Worm (Caenorhabditis elegans): ENCODE results near the gene C02F12.5.

C02F12.5 gene

DNA sequence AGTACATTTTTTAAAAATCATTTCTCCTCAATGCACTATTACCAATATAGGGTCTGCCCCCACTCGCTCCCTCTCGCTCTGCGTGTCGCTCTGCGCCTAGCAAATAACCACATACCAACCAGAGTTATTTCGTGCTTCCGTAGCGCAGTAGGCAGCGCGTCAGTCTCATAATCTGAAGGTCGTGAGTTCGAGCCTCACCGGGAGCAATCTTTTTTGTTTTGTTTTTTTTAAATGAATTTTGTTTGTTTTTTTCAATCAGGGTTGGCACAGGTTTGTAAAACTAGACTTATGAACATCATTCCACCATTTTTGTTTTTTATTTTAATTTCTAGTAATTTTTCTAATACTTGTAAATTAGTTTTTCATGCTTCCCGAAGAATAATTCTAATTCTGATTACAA lies 25.7 kb upstream of the C02F12.5 start (continued):
- TF ChIP-seq hif-1 (tag; optimal IDR thresholded peaks at IDR 0.05) (peak in 1 of 2 experiments; percentile 62), mep-1 (tag; optimal IDR thresholded peaks at IDR 0.05) (peak; percentile 79), madf-9 (GFP tag; conservative IDR thresholded peaks at IDR 0.05) (peak; percentile 85), hlh-30 (tag; optimal IDR thresholded peaks at IDR 0.05; ENCODE audit: insufficient read depth) (peak; percentile 66), ceh-62 (tag; optimal IDR thresholded peaks at IDR 0.05) (no peak), rbr-2 (tag; optimal IDR thresholded peaks at IDR 0.05) (peak; percentile 73), zfp-2 (tag; optimal IDR thresholded peaks at IDR 0.05) (peak; percentile 20), zag-1 (tag; optimal IDR thresholded peaks at IDR 0.05) (no peak), nhr-10 (tag; optimal IDR thresholded peaks at IDR 0.05) (no peak), nhr-237 (tag; optimal IDR thresholded peaks at IDR 0.05) (no peak), snpc-1.2 (GFP tag; IDR thresholded peaks at IDR 0.05) (peak; percentile 94), ZK546.5 (tag; optimal IDR thresholded peaks at IDR 0.05) (no peak), cey-2 (tag; optimal IDR thresholded peaks at IDR 0.05; ENCODE audit: borderline replicate concordance, insufficient read depth) (no peak), F49E8.2 (tag; optimal IDR thresholded peaks at IDR 0.05; ENCODE audit: borderline replicate concordance) (peak; percentile 60), F44E2.7 (GFP tag; IDR thresholded peaks at IDR 0.05) (peak; percentile 83; the same call in 1 of the 2 replicates), snpc-4 (tag; optimal IDR thresholded peaks at IDR 0.05) (no peak), Y48G9A.11 (GFP tag; IDR thresholded peaks at IDR 0.05) (peak; percentile 64; the same call in 1 of the 2 replicates), jun-1 (tag; optimal IDR thresholded peaks at IDR 0.05) (no peak), spr-1 (tag; optimal IDR thresholded peaks at IDR 0.05) (peak; percentile 66), daf-16 (GFP tag; optimal IDR thresholded peaks at IDR 0.05) (peak; percentile 45 to 87), daf-16 (tag; optimal IDR thresholded peaks at IDR 0.05) (peak; percentile 58), nhr-77 (tag; optimal IDR thresholded peaks at IDR 0.05) (no peak), ceh-28 (tag; optimal IDR thresholded peaks at IDR 0.05) (no peak), lin-39 (tag; optimal IDR thresholded peaks at IDR 0.05) (no peak), spr-3 (GFP tag; optimal IDR thresholded peaks at IDR 0.05) (peak; percentile 51), skn-1 (tag; optimal IDR thresholded peaks at IDR 0.05) (no peak), lir-3 (tag; optimal IDR thresholded peaks at IDR 0.05) (peak; percentile 43), ces-1 (GFP tag; optimal IDR thresholded peaks at IDR 0.05) (peak; percentile 10), nhr-111 (GFP tag; optimal IDR thresholded peaks at IDR 0.05) (peak; percentile 73), sdz-12 (GFP tag; optimal IDR thresholded peaks at IDR 0.05) (no peak), nhr-76 (tag; optimal IDR thresholded peaks at IDR 0.05) (no peak), duxl-1 (tag; optimal IDR thresholded peaks at IDR 0.05; ENCODE audit: poor library complexity) (peak; percentile 81), lin-15B (tag; optimal IDR thresholded peaks at IDR 0.05) (no peak), F10B5.3 (tag; optimal IDR thresholded peaks at IDR 0.05) (peak; percentile 46)

DNA sequence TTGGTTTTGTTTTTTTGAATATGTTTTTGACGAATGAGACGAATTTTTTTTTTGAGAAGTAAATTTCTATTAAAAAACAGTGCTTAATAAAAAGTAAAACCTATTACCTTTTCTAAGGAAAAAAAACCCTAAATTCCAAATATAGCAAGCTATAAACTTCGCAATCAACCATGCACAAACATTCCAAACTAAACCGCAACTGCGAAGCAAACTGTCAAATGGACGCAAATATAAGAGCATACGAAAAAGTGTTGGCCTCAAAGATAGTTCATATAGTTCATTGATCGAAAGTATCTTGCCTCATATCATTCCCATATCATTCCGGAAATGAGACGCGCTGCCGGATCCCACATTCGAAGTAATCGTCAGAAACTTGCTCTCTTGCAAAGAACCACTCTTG lies 24.7 kb upstream of the C02F12.5 start, which contains the start of gene C01C4.3:
Gene C01C4.3, plus strand, starts transcription at position 301 of the 400 bp plus-strand sequence.
- TF ChIP-seq pqm-1 (tag; optimal IDR thresholded peaks at IDR 0.05), result no peak
- TF ChIP-seq aha-1 (tag), result peak; percentile 18

DNA sequence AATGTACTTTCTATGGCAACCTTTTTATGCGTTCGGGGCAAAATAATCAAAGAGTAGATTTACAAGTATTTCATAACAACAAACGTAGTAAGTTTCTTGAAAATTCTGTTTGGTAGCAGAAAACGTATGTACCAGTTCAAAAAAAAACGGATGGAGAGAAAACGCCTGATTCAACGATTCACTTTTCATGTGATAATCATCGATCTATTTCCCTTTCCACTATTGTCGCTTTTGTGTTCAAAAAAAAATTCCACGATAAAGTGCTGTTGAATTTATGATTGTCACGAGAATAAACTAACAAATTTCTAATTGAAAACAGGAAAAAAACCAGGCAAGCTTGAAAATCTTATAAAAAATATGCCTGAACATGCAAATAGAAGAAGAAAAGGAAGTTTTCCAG lies 23.9 kb upstream of the C02F12.5 start:
- TF ChIP-seq saeg-2 (GFP tag; IDR thresholded peaks at IDR 0.05) (no peak), hlh-11 (tag; optimal IDR thresholded peaks at IDR 0.05) (peak; percentile 24), dmd-6 (GFP tag; IDR thresholded peaks at IDR 0.05) (peak; percentile 15; the same call in 1 of the 2 replicates), daf-8 (GFP tag; IDR thresholded peaks at IDR 0.05) (no peak), nhr-28 (tag; optimal IDR thresholded peaks at IDR 0.05) (peak; percentile 11), zip-2 (tag; optimal IDR thresholded peaks at IDR 0.05) (no peak), dve-1 (tag; optimal IDR thresholded peaks at IDR 0.05; ENCODE audit: insufficient read depth) (peak; percentile 6), hlh-30 (tag; optimal IDR thresholded peaks at IDR 0.05; ENCODE audit: insufficient read depth) (peak; percentile 56), ZK546.5 (tag; optimal IDR thresholded peaks at IDR 0.05) (no peak)

All from whole organism, L4 larva.